Worm (Caenorhabditis elegans): ENCODE data around the gene unc-61.

The unc-61 gene

DNA sequence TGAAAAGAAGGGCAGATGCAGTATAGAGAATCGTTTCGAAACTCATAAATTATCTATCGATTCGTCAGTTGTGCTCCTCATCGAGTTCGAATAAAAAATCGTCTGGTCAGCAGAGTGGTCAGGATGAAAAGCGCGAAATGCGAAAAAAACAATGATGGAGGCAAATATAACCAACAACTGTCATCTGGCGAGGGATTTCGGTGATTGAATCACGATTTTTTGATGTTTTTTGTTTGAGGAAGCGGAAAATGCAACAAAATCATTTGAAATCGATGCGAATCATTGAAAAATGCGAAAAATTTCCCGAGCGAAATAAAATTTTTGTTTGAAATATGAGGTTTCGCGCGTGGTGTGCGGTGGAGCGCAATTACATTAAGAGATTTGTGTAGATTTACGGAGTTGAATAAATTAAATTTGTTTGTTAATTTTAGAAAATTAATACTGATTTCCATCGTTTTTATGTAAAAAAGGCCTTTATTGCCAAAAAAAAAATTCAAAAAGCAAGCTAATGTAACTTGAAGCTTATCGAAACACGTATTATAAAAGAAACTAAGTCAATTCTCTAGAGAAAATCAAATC, at the start of gene unc-61:
TSS of gene unc-61 (minus strand) at position 51 of the 579 bp plus-strand sequence.
- TF ChIP-seq nhr-76 (tag; optimal IDR thresholded peaks at IDR 0.05) (no peak), nhr-12 (tag; optimal IDR thresholded peaks at IDR 0.05) (no peak), nfya-1 (tag; optimal IDR thresholded peaks at IDR 0.05; ENCODE audit: insufficient read depth) (no peak), nhr-67 (tag; optimal IDR thresholded peaks at IDR 0.05) (no peak), ceh-9 (tag; optimal IDR thresholded peaks at IDR 0.05) (no peak), pqm-1 (tag; optimal IDR thresholded peaks at IDR 0.05) (no peak), lin-15B (tag; optimal IDR thresholded peaks at IDR 0.05) (peak; percentile 74), ztf-11 (tag; optimal IDR thresholded peaks at IDR 0.05) (no peak), R02D3.7 (tag; optimal IDR thresholded peaks at IDR 0.05) (peak; percentile 82), tbx-2 (tag; optimal IDR thresholded peaks at IDR 0.05) (no peak), nhr-77 (tag; optimal IDR thresholded peaks at IDR 0.05) (no peak), elt-1 (tag; optimal IDR thresholded peaks at IDR 0.05) (no peak), aly-2 (tag; optimal IDR thresholded peaks at IDR 0.05) (no peak), mml-1 (tag; optimal IDR thresholded peaks at IDR 0.05) (no peak), pha-4 (tag; optimal IDR thresholded peaks at IDR 0.05) (peak; percentile 35), fkh-10 (GFP tag; optimal IDR thresholded peaks at IDR 0.05) (no peak), nhr-25 (tag; optimal IDR thresholded peaks at IDR 0.05) (no peak), lin-39 (tag; optimal IDR thresholded peaks at IDR 0.05) (peak; percentile 1), jun-1 (tag; optimal IDR thresholded peaks at IDR 0.05) (no peak), fkh-2 (tag; optimal IDR thresholded peaks at IDR 0.05) (no peak)

- TF ChIP-seq snpc-4 (tag; optimal IDR thresholded peaks at IDR 0.05) = no peak
- TF ChIP-seq nhr-23 (tag; optimal IDR thresholded peaks at IDR 0.05) = no peak
- no peak for TF ChIP-seq nhr-76 (tag; optimal IDR thresholded peaks at IDR 0.05)
- TF ChIP-seq fkh-2 (tag; optimal IDR thresholded peaks at IDR 0.05) = no peak
- no peak for TF ChIP-seq ama-1 (optimal IDR thresholded peaks at IDR 0.05)
- TF ChIP-seq zag-1 (tag; optimal IDR thresholded peaks at IDR 0.05) = no peak
- no peak for TF ChIP-seq egl-27 (tag; optimal IDR thresholded peaks at IDR 0.05)
- TF ChIP-seq tbx-2 (tag; optimal IDR thresholded peaks at IDR 0.05) = no peak
- no peak for TF ChIP-seq elt-2 (tag; optimal IDR thresholded peaks at IDR 0.05)
- TF ChIP-seq skn-1 (tag; optimal IDR thresholded peaks at IDR 0.05) = no peak
- TF ChIP-seq lin-39 (tag; optimal IDR thresholded peaks at IDR 0.05) = no peak
Measured at ce11 chrV:14781130-14781529, 47.1 kb upstream of the unc-61 start, which contains the start of gene Y50E8A.11. TSS of gene Y50E8A.11 (plus strand) at chrV:14781430.

DNA sequence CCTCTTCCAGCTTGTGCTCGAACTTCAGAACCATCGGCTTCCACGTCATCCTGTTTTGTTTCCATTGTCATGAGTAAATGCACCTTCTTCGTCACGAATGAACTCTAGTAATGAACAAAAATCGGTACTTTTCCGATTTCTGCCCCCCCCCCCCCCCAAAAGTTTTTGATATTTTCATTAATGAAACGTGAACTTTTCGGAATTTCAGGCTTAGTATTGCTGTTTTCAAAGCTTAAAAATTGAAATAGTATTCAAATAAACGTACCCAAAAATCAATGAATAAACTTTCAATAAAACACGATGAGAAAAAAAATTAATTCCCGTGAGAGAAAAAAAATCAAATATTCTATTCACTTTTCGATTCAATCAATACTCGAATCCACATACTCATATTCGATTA, 45.6 kb upstream of the unc-61 start, which contains the start of the genes scrm-7 and Y50E8A.10:
TSS of gene scrm-7 (minus strand) at position 101 of the 400 bp plus-strand sequence.
TSS of gene Y50E8A.10 (plus strand) at position 353 of the 400 bp plus-strand sequence.
- TF ChIP-seq egl-5 (tag; optimal IDR thresholded peaks at IDR 0.05) (no peak), ceh-9 (tag; optimal IDR thresholded peaks at IDR 0.05) (no peak), sea-2 (GFP tag; optimal IDR thresholded peaks at IDR 0.05) (no peak), fkh-2 (tag; optimal IDR thresholded peaks at IDR 0.05) (no peak), lin-15B (tag; optimal IDR thresholded peaks at IDR 0.05) (no peak), aly-2 (tag; optimal IDR thresholded peaks at IDR 0.05) (no peak), unc-62 (GFP tag; optimal IDR thresholded peaks at IDR 0.05) (no peak), nhr-77 (tag; optimal IDR thresholded peaks at IDR 0.05) (no peak), unc-39 (tag; optimal IDR thresholded peaks at IDR 0.05) (no peak), ceh-16 (tag; optimal IDR thresholded peaks at IDR 0.05) (no peak), lsy-12 (tag; optimal IDR thresholded peaks at IDR 0.05) (no peak), ama-1 (optimal IDR thresholded peaks at IDR 0.05) (no peak)

ce11 chrV:14773048-14773447, 39.0 kb upstream of the unc-61 start, which contains the start of gene haf-7:
TSS of gene haf-7 (plus strand) at chrV:14773258.
- TF ChIP-seq lin-15B (tag; optimal IDR thresholded peaks at IDR 0.05) = peak; percentile 4
- no peak for TF ChIP-seq unc-62 (GFP tag; optimal IDR thresholded peaks at IDR 0.05)
- TF ChIP-seq ceh-82 (tag; optimal IDR thresholded peaks at IDR 0.05) = no peak
- no peak for TF ChIP-seq mdl-1 (tag; optimal IDR thresholded peaks at IDR 0.05)
- peak; percentile 54 for TF ChIP-seq elt-2 (tag; optimal IDR thresholded peaks at IDR 0.05)
- TF ChIP-seq hmg-11 (tag; optimal IDR thresholded peaks at IDR 0.05) = no peak
- no peak for TF ChIP-seq nfya-1 (tag; optimal IDR thresholded peaks at IDR 0.05; ENCODE audit: insufficient read depth)
- no peak for TF ChIP-seq mml-1 (tag; optimal IDR thresholded peaks at IDR 0.05)
- no peak for TF ChIP-seq ceh-9 (tag; optimal IDR thresholded peaks at IDR 0.05)
- TF ChIP-seq snpc-4 (tag; optimal IDR thresholded peaks at IDR 0.05) = peak; percentile 33
- TF ChIP-seq sea-2 (GFP tag; optimal IDR thresholded peaks at IDR 0.05) = no peak
- TF ChIP-seq lin-39 (tag; optimal IDR thresholded peaks at IDR 0.05) = no peak
- TF ChIP-seq pqm-1 (tag; optimal IDR thresholded peaks at IDR 0.05) = peak; percentile 4
- peak; percentile 25 for TF ChIP-seq jun-1 (tag; optimal IDR thresholded peaks at IDR 0.05)
- TF ChIP-seq lsy-12 (tag; optimal IDR thresholded peaks at IDR 0.05) = no peak
- TF ChIP-seq nhr-23 (tag; optimal IDR thresholded peaks at IDR 0.05) = peak; percentile 28
- TF ChIP-seq skn-1 (tag; optimal IDR thresholded peaks at IDR 0.05) = peak; percentile 15
- no peak for TF ChIP-seq ztf-4 (tag; optimal IDR thresholded peaks at IDR 0.05)
- TF ChIP-seq ceh-28 (tag; optimal IDR thresholded peaks at IDR 0.05) = no peak
